Fruit fly (Drosophila melanogaster): Measurements from ENCODE around the gene PGRP-LD.

PGRP-LD gene

dm6 chr3L:5828684-5829083 is 48.8 kb downstream of the PGRP-LD start (continued):
- TF ChIP-seq Ets97D (GFP tag; optimal IDR thresholded peaks at IDR 0.05), result no peak
- no peak for TF ChIP-seq CG1602 (GFP tag; optimal IDR thresholded peaks at IDR 0.05)
- no peak for TF ChIP-seq knrl (GFP tag; IDR thresholded peaks at IDR 0.05; ENCODE audit: partially characterized antibody)
- TF ChIP-seq Dbx (GFP tag; IDR thresholded peaks at IDR 0.05), result no peak
- no peak for TF ChIP-seq lilli (GFP tag; optimal IDR thresholded peaks at IDR 0.05)
- TF ChIP-seq gcm (GFP tag; optimal IDR thresholded peaks at IDR 0.05), result no peak
- no peak for TF ChIP-seq lov (optimal IDR thresholded peaks at IDR 0.05)
- TF ChIP-seq lov (GFP tag; IDR thresholded peaks at IDR 0.05), result no peak
- peak; percentile 70; the same call in 2 of the 3 replicates for TF ChIP-seq CG17361 (GFP tag; IDR thresholded peaks at IDR 0.05)
- TF ChIP-seq wor (GFP tag; IDR thresholded peaks at IDR 0.05), result no peak
- TF ChIP-seq sima (GFP tag; optimal IDR thresholded peaks at IDR 0.05), result no peak
- TF ChIP-seq CG6175 (GFP tag; IDR thresholded peaks at IDR 0.05), result no peak
- no peak for TF ChIP-seq psq (GFP tag; optimal IDR thresholded peaks at IDR 0.05)
- TF ChIP-seq CG3838 (GFP tag; optimal IDR thresholded peaks at IDR 0.05), result no peak
- no peak for TF ChIP-seq Nf-YB (GFP tag; optimal IDR thresholded peaks at IDR 0.05)
- no peak for TF ChIP-seq croc (GFP tag; conservative IDR thresholded peaks at IDR 0.05)
- peak; percentile 50 for TF ChIP-seq CG7556 (GFP tag; optimal IDR thresholded peaks at IDR 0.05)
- no peak for TF ChIP-seq Aef1 (GFP tag; IDR thresholded peaks at IDR 0.05)
- TF ChIP-seq fd96Cb (tag; optimal IDR thresholded peaks at IDR 0.05), result peak; percentile 22
- TF ChIP-seq Deaf1 (tag; optimal IDR thresholded peaks at IDR 0.05), result no peak
- TF ChIP-seq CG30403 (GFP tag; optimal IDR thresholded peaks at IDR 0.05), result peak; percentile 48
- no peak for TF ChIP-seq ci (GFP tag; IDR thresholded peaks at IDR 0.05)
- no peak for TF ChIP-seq pita (GFP tag; optimal IDR thresholded peaks at IDR 0.05)
- TF ChIP-seq CG15479 (GFP tag; optimal IDR thresholded peaks at IDR 0.05), result no peak
- no peak for TF ChIP-seq klu (GFP tag; IDR thresholded peaks at IDR 0.05)
- no peak for TF ChIP-seq Myb (GFP tag; optimal IDR thresholded peaks at IDR 0.05)
- no peak for TF ChIP-seq zen (tag; optimal IDR thresholded peaks at IDR 0.05)
- TF ChIP-seq kah (GFP tag; optimal IDR thresholded peaks at IDR 0.05), result no peak
- TF ChIP-seq amos (GFP tag; IDR thresholded peaks at IDR 0.05; ENCODE audit: partially characterized antibody), result no peak
- TF ChIP-seq lbe (GFP tag; optimal IDR thresholded peaks at IDR 0.05), result no peak
- TF ChIP-seq gro (GFP tag; optimal IDR thresholded peaks at IDR 0.05), result no peak
- no peak for TF ChIP-seq ap (GFP tag; IDR thresholded peaks at IDR 0.05)
- no peak for TF ChIP-seq hth (optimal IDR thresholded peaks at IDR 0.05)
- no peak for TF ChIP-seq prd (optimal IDR thresholded peaks at IDR 0.05)
- peak; percentile 34; the same call in 1 of the 3 replicates for TF ChIP-seq prd (GFP tag; IDR thresholded peaks at IDR 0.05)
- no peak for TF ChIP-seq CG34376 (GFP tag; optimal IDR thresholded peaks at IDR 0.05)
- no peak for TF ChIP-seq Elba2 (GFP tag; optimal IDR thresholded peaks at IDR 0.05)
- TF ChIP-seq stwl (tag; optimal IDR thresholded peaks at IDR 0.05), result no peak
- TF ChIP-seq CG15073 (GFP tag; optimal IDR thresholded peaks at IDR 0.05), result no peak
- no peak for TF ChIP-seq sr (GFP tag; IDR thresholded peaks at IDR 0.05)
- TF ChIP-seq Oaz (GFP tag; IDR thresholded peaks at IDR 0.05), result no peak
- TF ChIP-seq CG42726 (GFP tag; IDR thresholded peaks at IDR 0.05; ENCODE audit: partially characterized antibody), result no peak
- TF ChIP-seq H15 (GFP tag; IDR thresholded peaks at IDR 0.05), result no peak
- TF ChIP-seq MBD-R2 (GFP tag; IDR thresholded peaks at IDR 0.05), result no peak
- no peak for TF ChIP-seq Taf1 (GFP tag; IDR thresholded peaks at IDR 0.05)
- TF ChIP-seq CG8924 (tag; optimal IDR thresholded peaks at IDR 0.05), result peak; percentile 34
- TF ChIP-seq CG4328 (GFP tag; optimal IDR thresholded peaks at IDR 0.05), result no peak
- no peak for TF ChIP-seq CG30020 (tag; optimal IDR thresholded peaks at IDR 0.05)
- TF ChIP-seq shn (GFP tag; optimal IDR thresholded peaks at IDR 0.05), result no peak
- TF ChIP-seq Oli (tag; optimal IDR thresholded peaks at IDR 0.05), result peak; percentile 47
- no peak for TF ChIP-seq Opbp (GFP tag; IDR thresholded peaks at IDR 0.05; ENCODE audit: partially characterized antibody)
- no peak for TF ChIP-seq CG11398 (GFP tag; optimal IDR thresholded peaks at IDR 0.05)
- peak; percentile 64 for TF ChIP-seq grau (tag; optimal IDR thresholded peaks at IDR 0.05)
